Fruit fly (Drosophila melanogaster): ENCODE data around the gene AdoR.

AdoR gene

dm6 chr3R:30191462-30191874 is 42.1 kb upstream of the AdoR start (continued):
- TF ChIP-seq sisA (GFP tag; IDR thresholded peaks at IDR 0.05) (no peak), ssp (GFP tag; IDR thresholded peaks at IDR 0.05) (0 out of 2 replicates have a peak, but pooled peaks have one; percentile 30), BEAF-32 (GFP tag; optimal IDR thresholded peaks at IDR 0.05) (no peak), CG6765 (GFP tag; optimal IDR thresholded peaks at IDR 0.05) (no peak), tna (GFP tag; IDR thresholded peaks at IDR 0.05; ENCODE audit: partially characterized antibody) (no peak), vvl (GFP tag; IDR thresholded peaks at IDR 0.05) (no peak; the same call in 1 of the 2 replicates), HLHmδ (GFP tag; optimal IDR thresholded peaks at IDR 0.05) (no peak), ac (GFP tag; optimal IDR thresholded peaks at IDR 0.05) (no peak), CG7271 (tag; optimal IDR thresholded peaks at IDR 0.05) (no peak), stc (GFP tag; IDR thresholded peaks at IDR 0.05) (no peak), mirr (GFP tag; optimal IDR thresholded peaks at IDR 0.05) (no peak), dpn (GFP tag; optimal IDR thresholded peaks at IDR 0.05) (peak in 1 of 2 experiments; percentile 55), CG7372 (GFP tag; IDR thresholded peaks at IDR 0.05) (no peak), Jarid2 (GFP tag; optimal IDR thresholded peaks at IDR 0.05) (no peak), CG15011 (GFP tag; optimal IDR thresholded peaks at IDR 0.05) (no peak), B-H1 (GFP tag; IDR thresholded peaks at IDR 0.05) (no peak), sr (GFP tag; IDR thresholded peaks at IDR 0.05) (no peak), CG43689 (GFP tag; IDR thresholded peaks at IDR 0.05) (no peak), CG6854 (GFP tag; optimal IDR thresholded peaks at IDR 0.05) (no peak), CG2678 (tag; optimal IDR thresholded peaks at IDR 0.05) (peak; percentile 52), rib (GFP tag; IDR thresholded peaks at IDR 0.05) (no peak), CG17359 (tag; optimal IDR thresholded peaks at IDR 0.05) (no peak), Sry-δ (GFP tag; optimal IDR thresholded peaks at IDR 0.05) (no peak), CG3847 (GFP tag; IDR thresholded peaks at IDR 0.05) (no peak), Mes4 (GFP tag; optimal IDR thresholded peaks at IDR 0.05) (peak; percentile 50), Sry-β (GFP tag; optimal IDR thresholded peaks at IDR 0.05) (no peak), CG31388 (GFP tag; optimal IDR thresholded peaks at IDR 0.05) (no peak), gcm2 (GFP tag; optimal IDR thresholded peaks at IDR 0.05) (no peak), CG10979 (tag; optimal IDR thresholded peaks at IDR 0.05) (peak; percentile 36), slp2 (GFP tag; optimal IDR thresholded peaks at IDR 0.05) (peak; percentile 54), CG6272 (GFP tag; IDR thresholded peaks at IDR 0.05) (no peak), yki (optimal IDR thresholded peaks at IDR 0.05) (no peak), CG18262 (tag; optimal IDR thresholded peaks at IDR 0.05) (peak; percentile 58), Stat92E (GFP tag; optimal IDR thresholded peaks at IDR 0.05) (no peak), CG34376 (GFP tag; optimal IDR thresholded peaks at IDR 0.05) (no peak), Doc2 (GFP tag; IDR thresholded peaks at IDR 0.05) (no peak), ken (GFP tag; IDR thresholded peaks at IDR 0.05) (no peak), CG2712 (tag; optimal IDR thresholded peaks at IDR 0.05) (peak; percentile 45), CG17612 (GFP tag; IDR thresholded peaks at IDR 0.05) (no peak), HLH4C (GFP tag; IDR thresholded peaks at IDR 0.05; ENCODE audit: partially characterized antibody) (no peak), Hand (GFP tag; optimal IDR thresholded peaks at IDR 0.05) (no peak), trh (GFP tag; optimal IDR thresholded peaks at IDR 0.05) (no peak), Opbp (GFP tag; IDR thresholded peaks at IDR 0.05; ENCODE audit: partially characterized antibody) (no peak), Usf (GFP tag; optimal IDR thresholded peaks at IDR 0.05) (peak; percentile 7), klu (GFP tag; IDR thresholded peaks at IDR 0.05) (peak; percentile 29; the same call in 1 of the 2 replicates), unpg (GFP tag; optimal IDR thresholded peaks at IDR 0.05) (peak; percentile 4), Bgb (GFP tag; IDR thresholded peaks at IDR 0.05; ENCODE audit: partially characterized antibody) (no peak), CG10209 (GFP tag; optimal IDR thresholded peaks at IDR 0.05) (peak; percentile 23), CG4404 (GFP tag; IDR thresholded peaks at IDR 0.05) (no peak), CG10462 (GFP tag; optimal IDR thresholded peaks at IDR 0.05) (peak; percentile 12), nerfin-1 (tag; optimal IDR thresholded peaks at IDR 0.05) (no peak)

Data from whole organism, embryonic.